Worm (Caenorhabditis elegans): ENCODE data around the gene Y37E11AL.2.
A peak's percentile ranks its signal among the peaks of the same experiment; 100 is the strongest.

The Y37E11AL.2 gene

DNA sequence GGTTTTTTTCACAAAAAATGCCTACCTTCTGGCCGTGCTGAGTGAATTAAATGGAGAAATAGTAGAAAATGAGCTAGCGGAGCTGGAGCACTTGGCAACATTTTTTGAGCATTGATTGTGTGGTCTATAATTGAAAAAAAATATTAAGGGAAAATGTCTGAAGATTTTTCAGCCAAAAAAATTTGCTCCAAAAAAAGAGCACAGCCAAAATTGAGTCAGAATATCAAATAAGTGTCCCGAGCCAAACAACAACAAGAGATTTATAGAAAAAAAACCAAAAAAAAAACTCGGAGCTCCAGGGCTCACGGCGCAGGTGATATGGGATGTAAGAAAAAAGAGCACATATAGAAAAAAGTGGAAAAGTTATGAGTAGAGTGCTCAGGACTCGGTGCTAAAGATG lies 29.7 kb upstream of the Y37E11AL.2 start, which contains the start of gene fmil-1 (continued):
- TF ChIP-seq pag-3 (tag; optimal IDR thresholded peaks at IDR 0.05; ENCODE audit: borderline replicate concordance, insufficient read depth) (no peak), mab-9 (GFP tag; IDR thresholded peaks at IDR 0.05) (no peak), nhr-19 (GFP tag; conservative IDR thresholded peaks at IDR 0.05) (no peak), Y116A8C.19 (tag; optimal IDR thresholded peaks at IDR 0.05; ENCODE audit: borderline replicate concordance) (no peak)

- TF ChIP-seq lsy-2 (tag; optimal IDR thresholded peaks at IDR 0.05): no peak
- no peak for TF ChIP-seq ceh-90 (tag; optimal IDR thresholded peaks at IDR 0.05)
- no peak for TF ChIP-seq F16B12.6 (tag; optimal IDR thresholded peaks at IDR 0.05)
- no peak for TF ChIP-seq efl-1 (optimal IDR thresholded peaks at IDR 0.05)
- TF ChIP-seq efl-1 (GFP tag; optimal IDR thresholded peaks at IDR 0.05 in 1 of 2): peak in 1 of 2 experiments; percentile 47
- TF ChIP-seq nhr-90 (tag; optimal IDR thresholded peaks at IDR 0.05; ENCODE audit: poor library complexity): no peak
These were observed 16.5 kb upstream of the Y37E11AL.2 start for ce11 chrIV:3681763-3682162.

- TF ChIP-seq ceh-63 (GFP tag; optimal IDR thresholded peaks at IDR 0.05) (peak; percentile 14), efl-1 (optimal IDR thresholded peaks at IDR 0.05) (no peak), efl-1 (GFP tag; optimal IDR thresholded peaks at IDR 0.05 in 1 of 2) (no peak), lin-35 (GFP tag; optimal IDR thresholded peaks at IDR 0.05) (no peak)
These were observed 12.0 kb upstream of the Y37E11AL.2 start for ce11 chrIV:3686260-3686659.

ce11 chrIV:3686765-3687164 lies 11.5 kb upstream of the Y37E11AL.2 start, which contains the start of gene map-1:
TSS of gene map-1 (minus strand) at chrIV:3686865.
- TF ChIP-seq alr-1 (tag; optimal IDR thresholded peaks at IDR 0.05; ENCODE audit: borderline replicate concordance) (no peak), mef-2 (tag; optimal IDR thresholded peaks at IDR 0.05) (no peak), C34B4.2 (tag; optimal IDR thresholded peaks at IDR 0.05) (no peak), ceh-88 (GFP tag; IDR thresholded peaks at IDR 0.05) (no peak), nhr-12 (tag; optimal IDR thresholded peaks at IDR 0.05) (no peak), hlh-17 (GFP tag; optimal IDR thresholded peaks at IDR 0.05; ENCODE audit: borderline replicate concordance) (no peak), nhr-85 (tag) (no peak), ets-5 (GFP tag; IDR thresholded peaks at IDR 0.05) (no peak), irx-1 (tag; optimal IDR thresholded peaks at IDR 0.05) (no peak), aly-2 (tag; optimal IDR thresholded peaks at IDR 0.05) (no peak), ces-1 (GFP tag; optimal IDR thresholded peaks at IDR 0.05) (no peak), elt-2 (tag; optimal IDR thresholded peaks at IDR 0.05) (no peak), unc-98 (GFP tag; IDR thresholded peaks at IDR 0.05) (no peak), ztf-11 (tag; optimal IDR thresholded peaks at IDR 0.05) (no peak), dsc-1 (tag; optimal IDR thresholded peaks at IDR 0.05) (no peak), lsy-2 (tag; optimal IDR thresholded peaks at IDR 0.05) (no peak), efl-1 (optimal IDR thresholded peaks at IDR 0.05) (no peak), efl-1 (GFP tag; optimal IDR thresholded peaks at IDR 0.05 in 1 of 2) (no peak), nhr-20 (tag; optimal IDR thresholded peaks at IDR 0.05) (no peak)

DNA sequence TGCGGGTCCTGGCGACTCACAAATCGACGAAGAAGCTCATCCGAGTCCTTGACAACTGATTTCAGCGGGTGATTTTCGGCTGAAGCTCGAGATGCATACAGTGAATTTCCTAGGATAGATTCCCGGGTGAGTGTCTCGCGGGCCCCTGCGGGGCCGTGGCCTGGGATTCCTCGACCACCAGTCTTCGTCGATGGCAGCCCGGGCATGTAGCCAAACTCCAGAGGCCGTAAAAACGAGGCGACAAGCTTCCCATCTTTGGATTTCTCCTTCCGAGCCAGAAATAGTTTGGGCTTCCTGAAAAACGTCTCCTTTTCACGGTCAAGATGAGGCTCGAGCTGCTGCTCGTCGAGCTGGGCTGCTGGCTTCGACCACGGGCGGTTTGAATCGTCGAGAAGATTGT lies 10.3 kb upstream of the Y37E11AL.2 start:
- TF ChIP-seq nhr-237 (tag; optimal IDR thresholded peaks at IDR 0.05) (no peak), nhr-85 (tag) (no peak), ceh-8 (GFP tag; optimal IDR thresholded peaks at IDR 0.05) (no peak), unc-86 (tag; optimal IDR thresholded peaks at IDR 0.05) (no peak), mab-9 (GFP tag; IDR thresholded peaks at IDR 0.05) (no peak), tbx-2 (tag; optimal IDR thresholded peaks at IDR 0.05) (no peak), unc-130 (tag; optimal IDR thresholded peaks at IDR 0.05) (no peak), dpl-1 (GFP tag; optimal IDR thresholded peaks at IDR 0.05) (no peak), C34B4.2 (tag; optimal IDR thresholded peaks at IDR 0.05) (no peak), elt-3 (tag; optimal IDR thresholded peaks at IDR 0.05) (no peak), ama-1 (optimal IDR thresholded peaks at IDR 0.05) (no peak), egl-27 (tag; optimal IDR thresholded peaks at IDR 0.05) (no peak)
